Fruit fly (Drosophila melanogaster) whole organism, embryonic: Measurements from ENCODE around the gene CG33510.

Experiments used
- Ada2b ChIP-seq: fragments of 200-800 bp; sonication (Bioruptor generic); IDR thresholded peaks from 2 replicates; pipeline ENCODE4 v1.3.6; 2022; ENCODE audit warnings: missing biosample characterization, missing genetic modification characterization
- CG10321 ChIP-seq: fragments of 200-800 bp; sonication (Bioruptor generic); IDR thresholded peaks from 2 replicates; pipeline ENCODE4 v1.3.6; 2022; ENCODE audit warnings: missing biosample characterization, missing genetic modification characterization
- CG11723 ChIP-seq: fragments of 200-800 bp; sonication (Bioruptor generic); optimal IDR thresholded peaks from 2 replicates; lab custom pipeline; 2017; ENCODE audit warnings: missing biosample characterization, mild to moderate bottlenecking, missing genetic modification characterization
- CG1233 ChIP-seq: fragments of 200-800 bp; sonication (Bioruptor generic); optimal IDR thresholded peaks from 4 replicates; lab custom pipeline; 2018; ENCODE audit warnings: missing biosample characterization, mild to moderate bottlenecking, missing genetic modification characterization
- CG14710 ChIP-seq: fragments of 200-800 bp; sonication (Bioruptor generic); optimal IDR thresholded peaks from 3 replicates; lab custom pipeline; 2019; ENCODE audit warnings: missing biosample characterization, mild to moderate bottlenecking, missing genetic modification characterization, moderate library complexity
- CG14860 ChIP-seq: fragments of 200-800 bp; sonication (Bioruptor generic); IDR thresholded peaks from 3 replicates; pipeline ENCODE4 v1.3.6; 2022; ENCODE audit warnings: missing biosample characterization, missing genetic modification characterization; ENCODE audit not compliant: partially characterized antibody
- CG15269 ChIP-seq: fragments of 200-800 bp; sonication (Bioruptor generic); optimal IDR thresholded peaks from 2 replicates; lab custom pipeline; 2018; ENCODE audit warnings: missing biosample characterization, mild to moderate bottlenecking, missing genetic modification characterization, moderate library complexity
- CG17359 ChIP-seq: fragments of 200-800 bp; sonication (Bioruptor generic); optimal IDR thresholded peaks from 3 replicates; lab custom pipeline; 2018; ENCODE audit warnings: missing biosample characterization, mild to moderate bottlenecking, missing genetic modification characterization, moderate library complexity
- CG18262 ChIP-seq: fragments of 200-800 bp; optimal IDR thresholded peaks from 3 replicates; lab custom pipeline; 2019; ENCODE audit warnings: missing biosample characterization, mild to moderate bottlenecking, missing genetic modification characterization, moderate library complexity
- CG2199 ChIP-seq: fragments of 200-800 bp; sonication (Bioruptor generic); IDR thresholded peaks from 3 replicates; pipeline ENCODE4 v1.3.6; 2022; ENCODE audit warnings: missing biosample characterization, missing genetic modification characterization
- CG2712 ChIP-seq: fragments of 200-800 bp; optimal IDR thresholded peaks from 3 replicates; lab custom pipeline; 2019; ENCODE audit warnings: missing biosample characterization, mild to moderate bottlenecking, missing genetic modification characterization, moderate library complexity
- CG30020 ChIP-seq: fragments of 200-800 bp; optimal IDR thresholded peaks from 2 replicates; lab custom pipeline; 2019; ENCODE audit warnings: missing biosample characterization, mild to moderate bottlenecking, missing genetic modification characterization, moderate library complexity
- CG6272 ChIP-seq: fragments of 200-800 bp; sonication (Bioruptor generic); IDR thresholded peaks from 2 replicates; pipeline ENCODE4 v1.3.6; 2022; ENCODE audit warnings: missing biosample characterization, missing genetic modification characterization
- CG7745 ChIP-seq: fragments of 200-800 bp; sonication (Bioruptor generic); optimal IDR thresholded peaks from 2 replicates; lab custom pipeline; 2018; ENCODE audit warnings: missing biosample characterization, mild to moderate bottlenecking, missing genetic modification characterization, moderate library complexity
- Deaf1 ChIP-seq: fragments of 200-800 bp; optimal IDR thresholded peaks from 3 replicates; lab custom pipeline; 2019; ENCODE audit warnings: missing biosample characterization, mild to moderate bottlenecking, missing genetic modification characterization, moderate library complexity
- Dek ChIP-seq: fragments of 200-800 bp; sonication (Bioruptor generic); optimal IDR thresholded peaks from 3 replicates; lab custom pipeline; 2019; ENCODE audit warnings: missing biosample characterization, mild to moderate bottlenecking, missing genetic modification characterization, moderate library complexity
- Dref ChIP-seq: fragments of 200-800 bp; sonication (Bioruptor generic); IDR thresholded peaks from 2 replicates; pipeline ENCODE4 v1.3.6; 2022; ENCODE audit warnings: missing biosample characterization, missing genetic modification characterization
- E2f1 ChIP-seq: fragments of 200-800 bp; sonication (Bioruptor generic); IDR thresholded peaks from 2 replicates; pipeline ENCODE4 v1.3.6; 2022; ENCODE audit warnings: missing biosample characterization, missing genetic modification characterization
- Gug ChIP-seq: fragments of 200-800 bp; sonication (Bioruptor generic); IDR thresholded peaks from 4 replicates; pipeline ENCODE4 v1.3.6; 2022; ENCODE audit warnings: missing biosample characterization, missing genetic modification characterization
- H15 ChIP-seq: fragments of 200-800 bp; sonication (Bioruptor generic); IDR thresholded peaks from 3 replicates; pipeline ENCODE4 v1.3.6; 2022; ENCODE audit warnings: missing biosample characterization, missing genetic modification characterization
- Hmr ChIP-seq: fragments of 200-800 bp; sonication (Bioruptor generic); optimal IDR thresholded peaks from 3 replicates; lab custom pipeline; 2017; ENCODE audit warnings: mild to moderate bottlenecking, missing biosample characterization, missing genetic modification reagents, missing genetic modification characterization
- Jarid2 ChIP-seq: fragments of 200-800 bp; sonication (Bioruptor generic); optimal IDR thresholded peaks from 3 replicates; lab custom pipeline; 2017; ENCODE audit warnings: mild to moderate bottlenecking, missing biosample characterization, missing genetic modification reagents, missing genetic modification characterization
- Neu2 ChIP-seq: fragments of 200-800 bp; sonication (Bioruptor generic); optimal IDR thresholded peaks from 3 replicates; lab custom pipeline; 2016; ENCODE audit warnings: missing biosample characterization, missing genetic modification characterization, borderline replicate concordance
- NfI ChIP-seq: fragments of 200-800 bp; sonication (Bioruptor generic); optimal IDR thresholded peaks from 3 replicates; lab custom pipeline; 2018; ENCODE audit warnings: missing biosample characterization, mild to moderate bottlenecking, missing genetic modification characterization, moderate library complexity
- Oaz ChIP-seq: fragments of 200-800 bp; sonication (Bioruptor generic); IDR thresholded peaks from 2 replicates; pipeline ENCODE4 v1.3.6; 2022; ENCODE audit warnings: missing biosample characterization, missing genetic modification characterization
- amos ChIP-seq: fragments of 200-800 bp; sonication (Bioruptor generic); IDR thresholded peaks from 2 replicates; pipeline ENCODE4 v1.3.6; 2022; ENCODE audit warnings: missing biosample characterization, missing genetic modification characterization; ENCODE audit not compliant: partially characterized antibody
- ara ChIP-seq: fragments of 200-800 bp; sonication (Bioruptor generic); IDR thresholded peaks from 2 replicates; pipeline ENCODE4 v1.3.6; 2022; ENCODE audit warnings: missing biosample characterization, missing genetic modification characterization
- bcd ChIP-seq: fragments of 200-800 bp; sonication (Bioruptor generic); optimal IDR thresholded peaks from 2 replicates; lab custom pipeline; 2017; ENCODE audit warnings: missing biosample characterization, mild to moderate bottlenecking, missing genetic modification characterization
- bowl ChIP-seq: fragments of 200-800 bp; sonication (Bioruptor generic); IDR thresholded peaks from 2 replicates; pipeline ENCODE4 v1.3.6; 2022; ENCODE audit warnings: missing biosample characterization, missing genetic modification characterization
- btn ChIP-seq: fragments of 200-800 bp; sonication (Bioruptor generic); optimal IDR thresholded peaks from 2 replicates; lab custom pipeline; 2016; ENCODE audit warnings: missing biosample characterization, missing genetic modification characterization
- cad ChIP-seq: fragments of >200 bp; optimal IDR thresholded peaks from 2 replicates; lab custom pipeline; 2017; ENCODE audit warnings: missing biosample characterization, missing genetic modification characterization
- caup ChIP-seq: fragments of 200-800 bp; sonication (Bioruptor generic); optimal IDR thresholded peaks from 3 replicates; lab custom pipeline; 2017; ENCODE audit warnings: missing biosample characterization, mild to moderate bottlenecking, missing genetic modification characterization, moderate library complexity; ENCODE audit not compliant: severe bottlenecking
- cwo ChIP-seq: fragments of 200-800 bp; sonication (Bioruptor generic); optimal IDR thresholded peaks from 3 replicates; lab custom pipeline; 2017; ENCODE audit warnings: missing biosample characterization, missing genetic modification characterization, mild to moderate bottlenecking, moderate library complexity, missing genetic modification reagents
- dmrt99B ChIP-seq: fragments of 200-800 bp; sonication (Bioruptor generic); optimal IDR thresholded peaks from 2 replicates; lab custom pipeline; 2018; ENCODE audit warnings: missing biosample characterization, mild to moderate bottlenecking, missing genetic modification characterization, moderate library complexity
- ems ChIP-seq: fragments of 200-800 bp; sonication (Bioruptor generic); optimal IDR thresholded peaks from 3 replicates; lab custom pipeline; 2016; ENCODE audit warnings: missing biosample characterization, missing genetic modification characterization
- ftz-f1 ChIP-seq: fragments of 200-800 bp; sonication (Bioruptor generic); optimal IDR thresholded peaks from 2 replicates; lab custom pipeline; 2016; ENCODE audit warnings: missing biosample characterization, missing genetic modification characterization
- gro ChIP-seq: fragments of 200-800 bp; sonication (Bioruptor generic); optimal IDR thresholded peaks from 2 replicates; lab custom pipeline; 2016; ENCODE audit warnings: missing biosample characterization, missing genetic modification characterization
- gsb ChIP-seq: fragments of 200-800 bp; sonication (Bioruptor generic); IDR thresholded peaks from 2 replicates; pipeline ENCODE4 v1.3.6; 2022; ENCODE audit warnings: missing biosample characterization, missing genetic modification characterization
- gt ChIP-seq: fragments of 200-800 bp; sonication (Bioruptor generic); IDR thresholded peaks from 2 replicates; pipeline ENCODE4 v1.3.6; 2022; ENCODE audit warnings: missing biosample characterization, missing genetic modification characterization
- inv ChIP-seq: fragments of 200-800 bp; sonication (Bioruptor generic); IDR thresholded peaks from 2 replicates; pipeline ENCODE4 v1.3.6; 2022; ENCODE audit warnings: missing biosample characterization, missing genetic modification characterization; ENCODE audit not compliant: partially characterized antibody
- lmd ChIP-seq: fragments of 200-800 bp; sonication (Bioruptor generic); IDR thresholded peaks from 2 replicates; pipeline ENCODE4 v1.3.6; 2022; ENCODE audit warnings: missing biosample characterization, missing genetic modification characterization
- oc ChIP-seq: fragments of 200-800 bp; sonication (Bioruptor generic); optimal IDR thresholded peaks from 2 replicates; lab custom pipeline; 2018; ENCODE audit warnings: missing biosample characterization, mild to moderate bottlenecking, missing genetic modification characterization, moderate library complexity
- odd ChIP-seq: fragments of 200-800 bp; sonication (Bioruptor generic); optimal IDR thresholded peaks from 2 replicates; lab custom pipeline; 2017; ENCODE audit warnings: missing biosample characterization, mild to moderate bottlenecking, missing genetic modification characterization
- sens-2 ChIP-seq: fragments of 200-800 bp; sonication (Bioruptor generic); IDR thresholded peaks from 2 replicates; pipeline ENCODE4 v1.3.6; 2022; ENCODE audit warnings: missing biosample characterization, missing genetic modification characterization
- sim ChIP-seq: fragments of 200-800 bp; sonication (Bioruptor generic); IDR thresholded peaks from 2 replicates; pipeline ENCODE4 v1.3.6; 2022; ENCODE audit warnings: missing biosample characterization, missing genetic modification characterization
- slbo ChIP-seq: fragments of 200-800 bp; sonication (Bioruptor generic); IDR thresholded peaks from 2 replicates; pipeline ENCODE4 v1.3.6; 2022; ENCODE audit warnings: missing biosample characterization, missing genetic modification characterization
- slp2 ChIP-seq: fragments of 200-800 bp; sonication (Bioruptor generic); optimal IDR thresholded peaks from 2 replicates; lab custom pipeline; 2016; ENCODE audit warnings: missing biosample characterization, missing genetic modification characterization
- tgo ChIP-seq: fragments of 200-800 bp; sonication (Bioruptor generic); IDR thresholded peaks from 3 replicates; pipeline ENCODE4 v1.3.6; 2022; ENCODE audit warnings: missing biosample characterization, missing genetic modification characterization
- unc-4 ChIP-seq: fragments of 200-800 bp; sonication (Bioruptor generic); IDR thresholded peaks from 2 replicates; pipeline ENCODE4 v1.3.6; 2022; ENCODE audit warnings: missing biosample characterization, missing genetic modification characterization; ENCODE audit not compliant: partially characterized antibody
- vnd ChIP-seq: fragments of 200-800 bp; sonication (Bioruptor generic); IDR thresholded peaks from 3 replicates; pipeline ENCODE4 v1.3.6; 2022; ENCODE audit warnings: missing biosample characterization, missing genetic modification characterization; ENCODE audit not compliant: partially characterized antibody

Gene CG33510

dm6 chr2L:21038723-21039122, 45.4 kb downstream of the CG33510 start (continued):
- TF ChIP-seq CG7745 (tag; lab: Kevin White, UChicago) (no peak), vnd (GFP tag; lab: Robert Waterston, UW) (no peak), caup (GFP tag; lab: Kevin White, UChicago) (peak; percentile 55), lmd (GFP tag; lab: Robert Waterston, UW) (peak; percentile 71), Gug (peak; percentile 46; the same call in 2 of the 4 replicates), Ada2b (GFP tag; lab: Robert Waterston, UW) (peak; percentile 41; the same call in 1 of the 2 replicates), CG14860 (no peak), Oaz (GFP tag; lab: Robert Waterston, UW) (0 out of 2 replicates have a peak, but pooled peaks have one; percentile 14), CG30020 (tag; lab: Kevin White, UChicago) (no peak), slp2 (GFP tag; lab: Kevin White, UChicago) (peak; percentile 32), CG14710 (tag; lab: Kevin White, UChicago) (peak; percentile 54), Hmr (GFP tag; lab: Kevin White, UChicago) (peak; percentile 73), Dref (GFP tag; lab: Robert Waterston, UW) (no peak), Jarid2 (GFP tag; lab: Kevin White, UChicago) (no peak), bcd (peak; percentile 67), oc (tag; lab: Kevin White, UChicago) (peak; percentile 52), gt (GFP tag; lab: Robert Waterston, UW) (no peak), CG15269 (tag; lab: Kevin White, UChicago) (peak; percentile 72), Dek (tag; lab: Kevin White, UChicago) (peak; percentile 21), CG18262 (tag; lab: Kevin White, UChicago) (peak; percentile 56), cad (GFP tag; lab: Kevin White, UChicago) (no peak), slbo (GFP tag; lab: Robert Waterston, UW) (peak; percentile 75), tgo (peak; percentile 71), sens-2 (no peak), CG10321 (0 out of 2 replicates have a peak, but pooled peaks have one; percentile 23), odd (peak; percentile 39), CG11723 (GFP tag; lab: Kevin White, UChicago) (peak; percentile 9), CG2712 (tag; lab: Kevin White, UChicago) (peak; percentile 47), btn (GFP tag; lab: Kevin White, UChicago) (no peak), ftz-f1 (GFP tag; lab: Kevin White, UChicago) (no peak), bowl (no peak), dmrt99B (tag; lab: Kevin White, UChicago) (peak; percentile 67), sim (GFP tag; lab: Robert Waterston, UW) (no peak), unc-4 (no peak), CG6272 (GFP tag; lab: Robert Waterston, UW) (no peak), NfI (GFP tag; lab: Kevin White, UChicago) (peak; percentile 70), cwo (peak; percentile 44), gro (GFP tag; lab: Kevin White, UChicago) (peak; percentile 51), ems (peak; percentile 47), CG1233 (GFP tag; lab: Kevin White, UChicago) (peak; percentile 53), inv (GFP tag; lab: Robert Waterston, UW) (no peak), ara (peak; percentile 76), Neu2 (GFP tag; lab: Kevin White, UChicago) (no peak), Deaf1 (tag; lab: Kevin White, UChicago) (no peak), amos (no peak), H15 (GFP tag; lab: Robert Waterston, UW) (0 out of 3 replicates have a peak, but pooled peaks have one; percentile 49), CG17359 (peak; percentile 61), E2f1 (GFP tag; lab: Robert Waterston, UW) (0 out of 2 replicates have a peak, but pooled peaks have one; percentile 36), gsb (GFP tag; lab: Robert Waterston, UW) (peak; percentile 42), CG2199 (GFP tag; lab: Robert Waterston, UW) (peak; percentile 60; the same call in 1 of the 3 replicates)
